Worm (Caenorhabditis elegans) whole organism, L3 larva: ENCODE results near the gene alh-8.

Source experiments
- R02D3.7 ChIP-seq: fragments of 150-350 bp; optimal IDR thresholded peaks from 2 replicates; lab custom pipeline; 2014; ENCODE audit warnings: missing biosample characterization, missing genetic modification characterization
- elt-2 ChIP-seq: sonication (generic microtip); optimal IDR thresholded peaks from 2 replicates; lab custom pipeline; 2016; ENCODE audit warnings: missing genetic modification reagents, mild to moderate bottlenecking, missing genetic modification characterization, missing compliant biosample characterization
- fkh-10 ChIP-seq: sonication (generic microtip); optimal IDR thresholded peaks from 2 replicates; lab custom pipeline; 2017; ENCODE audit warnings: missing biosample characterization, missing genetic modification reagents, missing genetic modification characterization
- nhr-28 ChIP-seq: fragments of 150-350 bp; optimal IDR thresholded peaks from 2 replicates; lab custom pipeline; 2014; ENCODE audit warnings: missing biosample characterization, missing genetic modification characterization
- pha-4 ChIP-seq: fragments of 150-350 bp; optimal IDR thresholded peaks from 2 replicates; lab custom pipeline; 2014; ENCODE audit warnings: missing biosample characterization, missing genetic modification reagents, missing genetic modification characterization
- tbx-2 ChIP-seq: sonication (generic microtip); optimal IDR thresholded peaks from 2 replicates; lab custom pipeline; 2016; ENCODE audit warnings: mild to moderate bottlenecking, missing genetic modification characterization, missing compliant biosample characterization

- no peak for TF ChIP-seq fkh-10 (GFP tag; lab: Kevin White, UChicago)
- no peak for TF ChIP-seq pha-4 (tag; lab: Kevin White, UChicago)
- no peak for TF ChIP-seq R02D3.7 (tag; lab: Kevin White, UChicago)
- no peak for TF ChIP-seq elt-2 (tag; lab: Kevin White, UChicago)
- no peak for TF ChIP-seq nhr-28 (tag; lab: Kevin White, UChicago)
- TF ChIP-seq tbx-2 (tag; lab: Kevin White, UChicago), result no peak
These were observed 18.1 kb upstream of the alh-8 start for ce11 chrII:11710771-11711170.
